Worm (Caenorhabditis elegans) whole organism, late embryonic: Measurements from ENCODE around the gene F44D12.2.

ENCODE experiments used
- C08G9.2 ChIP-seq: sonication (generic microtip); optimal IDR thresholded peaks from 2 replicates; lab custom pipeline; 2016; ENCODE audit warnings: mild to moderate bottlenecking, missing genetic modification characterization, moderate library complexity, missing compliant biosample characterization
- ama-1 ChIP-seq: fragments of 150-350 bp; optimal IDR thresholded peaks from 2 replicates; lab custom pipeline; 2014
- ceh-18 ChIP-seq: sonication (generic microtip); optimal IDR thresholded peaks from 2 replicates; lab custom pipeline; 2016; ENCODE audit warnings: missing genetic modification characterization, missing compliant biosample characterization
- ceh-24 ChIP-seq: sonication (generic microtip); optimal IDR thresholded peaks from 2 replicates; lab custom pipeline; 2016; ENCODE audit warnings: mild to moderate bottlenecking, missing genetic modification characterization, missing compliant biosample characterization
- ceh-48 ChIP-seq: sonication (generic microtip); optimal IDR thresholded peaks from 2 replicates; lab custom pipeline; 2016; ENCODE audit warnings: missing genetic modification characterization, inconsistent platforms, missing compliant biosample characterization
- gmeb-2 ChIP-seq: sonication (generic microtip); optimal IDR thresholded peaks from 2 replicates; lab custom pipeline; 2016; ENCODE audit warnings: missing genetic modification characterization, inconsistent platforms, missing compliant biosample characterization
- hlh-6 ChIP-seq: sonication (generic microtip); optimal IDR thresholded peaks from 2 replicates; lab custom pipeline; 2016; ENCODE audit warnings: missing genotype, missing genetic modification characterization, missing compliant biosample characterization
- hlh-8 ChIP-seq: sonication (generic microtip); optimal IDR thresholded peaks from 2 replicates; lab custom pipeline; 2016; ENCODE audit warnings: missing genotype, missing genetic modification characterization, missing compliant biosample characterization
- lin-11 ChIP-seq: fragments of 200-800 bp; sonication (Bioruptor generic); optimal IDR thresholded peaks from 2 replicates; lab custom pipeline; 2018; ENCODE audit warnings: mild to moderate bottlenecking, missing genetic modification characterization, missing compliant biosample characterization
- madf-2 ChIP-seq: sonication (generic microtip); optimal IDR thresholded peaks from 2 replicates; lab custom pipeline; 2017; ENCODE audit warnings: missing genetic modification characterization, missing compliant biosample characterization
- pag-3 ChIP-seq: sonication (generic microtip); optimal IDR thresholded peaks from 2 replicates; lab custom pipeline; 2016; ENCODE audit warnings: missing compliant biosample characterization, missing genetic modification characterization, borderline replicate concordance
- pqm-1 ChIP-seq: sonication (generic microtip); optimal IDR thresholded peaks from 2 replicates; lab custom pipeline; 2016; ENCODE audit warnings: missing genetic modification characterization, missing compliant biosample characterization
- sox-4 ChIP-seq: sonication (generic microtip); optimal IDR thresholded peaks from 2 replicates; lab custom pipeline; 2017; ENCODE audit warnings: mild to moderate bottlenecking, missing genetic modification characterization, inconsistent platforms, missing compliant biosample characterization
- syd-9 ChIP-seq: sonication (generic microtip); optimal IDR thresholded peaks from 2 replicates; lab custom pipeline; 2016; ENCODE audit warnings: mild to moderate bottlenecking, missing genetic modification characterization, moderate library complexity, missing compliant biosample characterization

DNA sequence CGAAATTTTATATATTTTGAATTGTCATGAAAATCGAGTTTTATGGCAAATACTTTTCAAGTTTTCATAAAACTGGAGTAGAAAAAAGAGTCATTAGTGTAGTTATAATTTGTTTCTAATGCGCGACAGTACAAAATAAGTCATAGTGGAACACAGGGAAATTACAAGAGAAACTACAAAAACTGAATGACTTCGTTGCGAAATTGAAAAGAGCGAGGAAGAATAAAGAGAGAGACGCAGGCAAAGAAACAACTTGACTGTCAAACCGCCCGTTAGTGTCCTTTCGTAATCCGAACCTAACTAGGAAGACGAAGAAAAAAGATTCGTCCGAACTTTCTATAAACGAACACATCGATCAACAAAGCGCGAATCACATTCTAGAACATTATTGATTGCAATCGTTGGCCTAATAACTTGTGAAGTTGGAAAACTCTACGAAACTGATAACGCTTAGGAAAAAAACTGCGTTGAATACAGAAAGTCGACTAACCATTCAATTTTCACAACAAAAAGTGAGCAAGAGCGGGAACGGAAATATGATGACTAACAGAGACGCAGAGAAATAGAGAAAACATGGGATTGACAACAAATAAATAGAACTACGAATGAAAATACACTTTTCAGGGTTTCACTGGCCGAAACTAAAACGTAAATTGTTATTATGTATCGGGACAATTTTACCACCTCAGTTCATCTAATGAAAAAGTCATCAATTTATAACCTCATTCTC is 24.0 kb downstream of the F44D12.2 start:
- no peak for TF ChIP-seq hlh-6 (tag; lab: Kevin White, UChicago)
- no peak for TF ChIP-seq syd-9 (tag; lab: Kevin White, UChicago)
- no peak for TF ChIP-seq madf-2 (tag; lab: Kevin White, UChicago)
- TF ChIP-seq pag-3: no peak
- TF ChIP-seq ceh-48 (tag; lab: Kevin White, UChicago): no peak
- no peak for TF ChIP-seq ama-1
- no peak for TF ChIP-seq pqm-1 (tag; lab: Kevin White, UChicago)
- no peak for TF ChIP-seq lin-11
- no peak for TF ChIP-seq ceh-18 (tag; lab: Kevin White, UChicago)
- no peak for TF ChIP-seq sox-4 (tag; lab: Kevin White, UChicago)
- TF ChIP-seq hlh-8 (tag; lab: Kevin White, UChicago): no peak
- no peak for TF ChIP-seq ceh-24 (tag; lab: Kevin White, UChicago)
- no peak for TF ChIP-seq gmeb-2
- no peak for TF ChIP-seq C08G9.2 (tag; lab: Kevin White, UChicago)
